Worm (Caenorhabditis elegans) whole organism, L3 larva: ENCODE results near the gene clec-41.

Source experiments
- R02D3.7 ChIP-seq: fragments of 150-350 bp; optimal IDR thresholded peaks from 2 replicates; lab custom pipeline; 2014; ENCODE audit warnings: missing biosample characterization, missing genetic modification characterization
- ZK546.5 ChIP-seq: sonication (generic microtip); optimal IDR thresholded peaks from 2 replicates; lab custom pipeline; 2017; ENCODE audit warnings: missing biosample characterization, missing genetic modification characterization
- aly-2 ChIP-seq: fragments of 150-350 bp; optimal IDR thresholded peaks from 2 replicates; lab custom pipeline; 2014; ENCODE audit warnings: missing biosample characterization, missing genetic modification characterization
- ama-1 ChIP-seq: fragments of 150-350 bp; optimal IDR thresholded peaks from 2 replicates; lab custom pipeline; 2018
- ceh-16 ChIP-seq: sonication (generic microtip); optimal IDR thresholded peaks from 2 replicates; lab custom pipeline; 2017; ENCODE audit warnings: missing biosample characterization, missing genetic modification characterization
- ceh-28 ChIP-seq: fragments of 150-350 bp; optimal IDR thresholded peaks from 2 replicates; lab custom pipeline; 2014; ENCODE audit warnings: missing biosample characterization, missing genetic modification reagents, missing genetic modification characterization
- ceh-82 ChIP-seq: fragments of 150-350 bp; optimal IDR thresholded peaks from 2 replicates; lab custom pipeline; 2014; ENCODE audit warnings: missing biosample characterization, missing genetic modification characterization
- ceh-9 ChIP-seq: sonication (generic microtip); optimal IDR thresholded peaks from 2 replicates; lab custom pipeline; 2018; ENCODE audit warnings: missing biosample characterization, missing genetic modification characterization
- daf-12 ChIP-seq: fragments of 150-350 bp; optimal IDR thresholded peaks from 2 replicates; lab custom pipeline; 2014; ENCODE audit warnings: missing biosample characterization, missing genetic modification reagents, missing genetic modification characterization
- egl-27 ChIP-seq: sonication (generic microtip); optimal IDR thresholded peaks from 4 replicates; lab custom pipeline; 2017; ENCODE audit warnings: missing biosample characterization, missing genetic modification reagents, missing genetic modification characterization
- egl-5 ChIP-seq: fragments of 150-350 bp; optimal IDR thresholded peaks from 2 replicates; lab custom pipeline; 2017; ENCODE audit warnings: missing biosample characterization, missing genetic modification reagents, missing genetic modification characterization, inconsistent platforms
- elt-1 ChIP-seq: fragments of 150-350 bp; optimal IDR thresholded peaks from 2 replicates; lab custom pipeline; 2014; ENCODE audit warnings: missing biosample characterization, missing genetic modification characterization
- elt-2 ChIP-seq: sonication (generic microtip); optimal IDR thresholded peaks from 2 replicates; lab custom pipeline; 2016; ENCODE audit warnings: missing genetic modification reagents, mild to moderate bottlenecking, missing genetic modification characterization, missing compliant biosample characterization
- elt-3 ChIP-seq, 3 experiments: fragments of 150-350 bp in 1 of 3; sonication (generic microtip) in 2 of 3; optimal IDR thresholded peaks; 2 replicates in 2 of 3; 4 replicates in 1 of 3; lab custom pipeline; 2014 to 2017; ENCODE audit warnings: missing biosample characterization in 3 of 3, missing genetic modification characterization in 3 of 3
- eor-1 ChIP-seq, 2 experiments: fragments of 150-350 bp; optimal IDR thresholded peaks; 2 replicates each; lab custom pipeline; 2014 to 2018; ENCODE audit warnings: missing biosample characterization in 2 of 2, missing genetic modification characterization in 2 of 2
- fkh-10 ChIP-seq: sonication (generic microtip); optimal IDR thresholded peaks from 2 replicates; lab custom pipeline; 2017; ENCODE audit warnings: missing biosample characterization, missing genetic modification reagents, missing genetic modification characterization
- fkh-2 ChIP-seq: fragments of 150-350 bp; optimal IDR thresholded peaks from 2 replicates; lab custom pipeline; 2014; ENCODE audit warnings: missing biosample characterization, missing genetic modification reagents, missing genetic modification characterization
- hmg-11 ChIP-seq: sonication (generic microtip); optimal IDR thresholded peaks from 2 replicates; lab custom pipeline; 2016; ENCODE audit warnings: missing genetic modification characterization, missing compliant biosample characterization
- jun-1 ChIP-seq: fragments of 150-350 bp; optimal IDR thresholded peaks from 2 replicates; lab custom pipeline; 2014; ENCODE audit warnings: missing biosample characterization, missing genetic modification reagents, missing genetic modification characterization
- lin-15B ChIP-seq: fragments of 150-350 bp; optimal IDR thresholded peaks from 2 replicates; lab custom pipeline; 2014; ENCODE audit warnings: missing biosample characterization, missing genetic modification characterization
- lin-39 ChIP-seq: fragments of 150-350 bp; optimal IDR thresholded peaks from 2 replicates; lab custom pipeline; 2018; ENCODE audit warnings: missing biosample characterization, missing genetic modification reagents, missing genetic modification characterization
- lsy-12 ChIP-seq: sonication (generic microtip); optimal IDR thresholded peaks from 2 replicates; lab custom pipeline; 2016; ENCODE audit warnings: mild to moderate bottlenecking, missing genetic modification characterization, missing compliant biosample characterization
- mml-1 ChIP-seq: fragments of 150-350 bp; sonication (generic microtip); optimal IDR thresholded peaks from 3 replicates; lab custom pipeline; 2014; ENCODE audit warnings: missing biosample characterization, missing genetic modification characterization
- nfya-1 ChIP-seq: sonication (generic microtip); optimal IDR thresholded peaks from 2 replicates; lab custom pipeline; 2017; ENCODE audit warnings: missing genetic modification characterization, mild to moderate bottlenecking, missing compliant biosample characterization, antibody characterized with exemption, moderate library complexity; ENCODE audit not compliant: insufficient read depth
- nhr-11 ChIP-seq: fragments of 150-350 bp; optimal IDR thresholded peaks from 2 replicates; lab custom pipeline; 2014; ENCODE audit warnings: missing biosample characterization, missing genetic modification characterization
- nhr-12 ChIP-seq: fragments of 150-350 bp; optimal IDR thresholded peaks from 2 replicates; lab custom pipeline; 2014; ENCODE audit warnings: missing biosample characterization, missing genetic modification characterization
- nhr-23 ChIP-seq: fragments of 150-350 bp; optimal IDR thresholded peaks from 2 replicates; lab custom pipeline; 2014; ENCODE audit warnings: missing biosample characterization, missing genetic modification reagents, missing genetic modification characterization
- nhr-237 ChIP-seq: fragments of 150-350 bp; optimal IDR thresholded peaks from 2 replicates; lab custom pipeline; 2014; ENCODE audit warnings: missing biosample characterization, missing genetic modification characterization
- nhr-25 ChIP-seq: sonication (generic microtip); optimal IDR thresholded peaks from 2 replicates; lab custom pipeline; 2017; ENCODE audit warnings: missing biosample characterization, missing genetic modification characterization
- nhr-28 ChIP-seq: fragments of 150-350 bp; optimal IDR thresholded peaks from 2 replicates; lab custom pipeline; 2014; ENCODE audit warnings: missing biosample characterization, missing genetic modification characterization
- nhr-43 ChIP-seq: sonication (generic microtip); optimal IDR thresholded peaks from 2 replicates; lab custom pipeline; 2016; ENCODE audit warnings: mild to moderate bottlenecking, missing genetic modification characterization, missing compliant biosample characterization; ENCODE audit not compliant: poor library complexity, severe bottlenecking
- nhr-67 ChIP-seq: fragments of 150-350 bp; optimal IDR thresholded peaks from 2 replicates; lab custom pipeline; 2014; ENCODE audit warnings: missing biosample characterization, missing genetic modification characterization
- nhr-77 ChIP-seq: fragments of 150-350 bp; optimal IDR thresholded peaks from 2 replicates; lab custom pipeline; 2014; ENCODE audit warnings: missing biosample characterization, missing genetic modification characterization
- pha-4 ChIP-seq: fragments of 150-350 bp; optimal IDR thresholded peaks from 2 replicates; lab custom pipeline; 2014; ENCODE audit warnings: missing biosample characterization, missing genetic modification reagents, missing genetic modification characterization
- pqm-1 ChIP-seq: fragments of 150-350 bp; optimal IDR thresholded peaks from 2 replicates; lab custom pipeline; 2017; ENCODE audit warnings: missing biosample characterization, missing genetic modification characterization, inconsistent platforms
- sea-2 ChIP-seq: fragments of 150-350 bp; sonication (generic microtip); optimal IDR thresholded peaks from 4 replicates; lab custom pipeline; 2014; ENCODE audit warnings: missing biosample characterization, missing genetic modification reagents, missing genetic modification characterization
- skn-1 ChIP-seq: fragments of 150-350 bp; optimal IDR thresholded peaks from 2 replicates; lab custom pipeline; 2014; ENCODE audit warnings: missing biosample characterization, missing genetic modification characterization
- snpc-4 ChIP-seq: fragments of 150-350 bp; optimal IDR thresholded peaks from 2 replicates; lab custom pipeline; 2014; ENCODE audit warnings: missing biosample characterization, missing genetic modification characterization
- tbx-2 ChIP-seq: sonication (generic microtip); optimal IDR thresholded peaks from 2 replicates; lab custom pipeline; 2016; ENCODE audit warnings: mild to moderate bottlenecking, missing genetic modification characterization, missing compliant biosample characterization
- unc-62 ChIP-seq: fragments of 150-350 bp; sonication (generic microtip); optimal IDR thresholded peaks from 4 replicates; lab custom pipeline; 2014; ENCODE audit warnings: missing biosample characterization, missing genetic modification reagents, missing genetic modification characterization
- zag-1 ChIP-seq: fragments of 150-350 bp; optimal IDR thresholded peaks from 2 replicates; lab custom pipeline; 2014; ENCODE audit warnings: missing biosample characterization, missing genetic modification characterization
- ztf-4 ChIP-seq: fragments of 150-350 bp; optimal IDR thresholded peaks from 2 replicates; lab custom pipeline; 2014; ENCODE audit warnings: missing biosample characterization, missing genetic modification characterization

clec-41 gene

ce11 chrV:13133380-13133779 lies 4.5 kb downstream of the clec-41 start, which contains the start of gene B0365.9:
TSS of gene B0365.9 (minus strand) at chrV:13133565.
- no peak for TF ChIP-seq nhr-23 (tag; lab: Kevin White, UChicago)

ce11 chrV:13131487-13131886 lies 6.4 kb downstream of the clec-41 start:
- TF ChIP-seq elt-2 (tag; lab: Kevin White, UChicago), result no peak
- no peak for TF ChIP-seq pqm-1
- TF ChIP-seq snpc-4, result no peak
- TF ChIP-seq nfya-1 (tag; lab: Kevin White, UChicago), result no peak
- no peak for TF ChIP-seq fkh-10 (GFP tag; lab: Kevin White, UChicago)
- no peak for TF ChIP-seq tbx-2 (tag; lab: Kevin White, UChicago)
- no peak for TF ChIP-seq nhr-28 (tag; lab: Kevin White, UChicago)
- no peak for TF ChIP-seq fkh-2 (tag; lab: Kevin White, UChicago)
- no peak for TF ChIP-seq nhr-237 (tag; lab: Kevin White, UChicago)
- TF ChIP-seq egl-27 (tag; lab: Kevin White, UChicago), result no peak
- no peak for TF ChIP-seq eor-1 (tag; optimal IDR thresholded peaks at IDR 0.05; lab: Kevin White, UChicago)
- TF ChIP-seq nhr-77 (tag; lab: Kevin White, UChicago), result no peak
- no peak for TF ChIP-seq nhr-43
- no peak for TF ChIP-seq pha-4
- TF ChIP-seq hmg-11, result no peak
- TF ChIP-seq nhr-12 (tag; lab: Kevin White, UChicago), result no peak
- no peak for TF ChIP-seq nhr-67 (tag; lab: Kevin White, UChicago)
- TF ChIP-seq daf-12, result no peak
- TF ChIP-seq zag-1 (tag; lab: Kevin White, UChicago), result no peak
- no peak for TF ChIP-seq lin-15B (tag; lab: Kevin White, UChicago)

ce11 chrV:13130439-13130840 lies 7.5 kb downstream of the clec-41 start:
- TF ChIP-seq nhr-23 (tag; lab: Kevin White, UChicago) (no peak), egl-5 (tag; lab: Kevin White, UChicago) (peak; percentile 7), ztf-4 (tag; lab: Kevin White, UChicago) (no peak), tbx-2 (tag; lab: Kevin White, UChicago) (peak; percentile 24), ama-1 (lab: Kevin White, UChicago) (peak; percentile 69), snpc-4 (peak; percentile 29), ZK546.5 (tag; lab: Kevin White, UChicago) (no peak), R02D3.7 (tag; lab: Kevin White, UChicago) (no peak), nhr-237 (tag; lab: Kevin White, UChicago) (no peak), ceh-9 (tag; lab: Kevin White, UChicago) (no peak), hmg-11 (peak; percentile 61), aly-2 (tag; lab: Kevin White, UChicago) (no peak), nhr-11 (tag; lab: Kevin White, UChicago) (no peak), egl-27 (tag; lab: Kevin White, UChicago) (peak; percentile 60), ceh-82 (tag; lab: Kevin White, UChicago) (no peak), ceh-28 (tag; lab: Kevin White, UChicago) (no peak), nhr-43 (no peak), mml-1 (tag; lab: Kevin White, UChicago) (no peak), lsy-12 (tag; lab: Kevin White, UChicago) (peak; percentile 47), fkh-10 (GFP tag; lab: Kevin White, UChicago) (peak; percentile 37), elt-2 (tag; lab: Kevin White, UChicago) (peak; percentile 95), ceh-16 (tag; lab: Kevin White, UChicago) (no peak), unc-62 (GFP tag; lab: Kevin White, UChicago) (no peak), nhr-25 (no peak), sea-2 (GFP tag; lab: Kevin White, UChicago) (no peak), jun-1 (tag; lab: Kevin White, UChicago) (peak; percentile 75), nfya-1 (tag; lab: Kevin White, UChicago) (peak; percentile 78), nhr-28 (tag; lab: Kevin White, UChicago) (no peak), elt-1 (tag; lab: Kevin White, UChicago) (no peak), fkh-2 (tag; lab: Kevin White, UChicago) (no peak), lin-39 (peak; percentile 94), skn-1 (tag; lab: Kevin White, UChicago) (peak; percentile 5), elt-3 (tag; optimal IDR thresholded peaks at IDR 0.05; lab: Kevin White, UChicago) (no peak), eor-1 (tag; optimal IDR thresholded peaks at IDR 0.05; lab: Kevin White, UChicago) (no peak), pqm-1 (peak; percentile 85), daf-12 (no peak), pha-4 (peak; percentile 60), lin-15B (tag; lab: Kevin White, UChicago) (peak; percentile 32)
